Worm (Caenorhabditis elegans) whole organism, mixed stage, embryonic: Measurements from ENCODE around the gene sru-13.
"Not testable (repeated sequence)": the region's sequence is repeated elsewhere in the genome, so short reads cannot be mapped to it uniquely, and the experiment has no call there.

Source experiments
- M03D4.4 ChIP-seq: sonication (generic microtip); optimal IDR thresholded peaks from 2 replicates; lab custom pipeline; 2017; ENCODE audit warnings: mild to moderate bottlenecking, missing genetic modification characterization, missing compliant biosample characterization
- bed-3 ChIP-seq: fragments of 200-800 bp; sonication (Bioruptor generic); optimal IDR thresholded peaks from 3 replicates; lab custom pipeline; 2018; ENCODE audit warnings: mild to moderate bottlenecking, missing genetic modification characterization, moderate library complexity, missing compliant biosample characterization
- ceh-39 ChIP-seq: fragments of 150-350 bp; optimal IDR thresholded peaks from 2 replicates; lab custom pipeline; 2014; ENCODE audit warnings: missing biosample characterization, missing genetic modification characterization
- ceh-43 ChIP-seq: fragments of 200-800 bp; sonication (Bioruptor generic); optimal IDR thresholded peaks from 2 replicates; lab custom pipeline; 2018; ENCODE audit warnings: mild to moderate bottlenecking, missing genetic modification characterization, moderate library complexity, missing compliant biosample characterization
- ceh-83 ChIP-seq: fragments of 200-800 bp; sonication (Bioruptor generic); optimal IDR thresholded peaks from 2 replicates; lab custom pipeline; 2018; ENCODE audit warnings: mild to moderate bottlenecking, missing genetic modification characterization, missing compliant biosample characterization
- ces-1 ChIP-seq: fragments of 150-350 bp; optimal IDR thresholded peaks from 2 replicates; lab custom pipeline; 2014; ENCODE audit warnings: missing biosample characterization, missing genetic modification reagents, missing genetic modification characterization
- cnd-1 ChIP-seq: fragments of 200-800 bp; sonication (Bioruptor generic); optimal IDR thresholded peaks from 2 replicates; lab custom pipeline; 2018; ENCODE audit warnings: mild to moderate bottlenecking, missing genetic modification characterization, missing compliant biosample characterization
- elt-1 ChIP-seq: sonication (generic microtip); optimal IDR thresholded peaks from 2 replicates; lab custom pipeline; 2017; ENCODE audit warnings: missing genetic modification characterization, mild to moderate bottlenecking, missing compliant biosample characterization, antibody characterized with exemption, moderate library complexity, borderline replicate concordance; ENCODE audit not compliant: insufficient read depth
- flh-1 ChIP-seq: fragments of 200-800 bp; sonication (Bioruptor generic); optimal IDR thresholded peaks from 2 replicates; lab custom pipeline; 2018; ENCODE audit warnings: mild to moderate bottlenecking, missing genetic modification characterization, moderate library complexity, missing compliant biosample characterization
- ham-2 ChIP-seq: fragments of 200-800 bp; sonication (Bioruptor generic); optimal IDR thresholded peaks from 2 replicates; lab custom pipeline; 2018; ENCODE audit warnings: mild to moderate bottlenecking, missing genetic modification characterization, missing compliant biosample characterization
- hlh-1 ChIP-seq: fragments of 150-350 bp; optimal IDR thresholded peaks from 2 replicates; lab custom pipeline; 2014; ENCODE audit warnings: missing biosample characterization, missing genetic modification reagents, missing genetic modification characterization
- lsy-2 ChIP-seq: fragments of 150-350 bp; optimal IDR thresholded peaks from 2 replicates; lab custom pipeline; 2014; ENCODE audit warnings: missing biosample characterization, missing genetic modification characterization
- mab-5 ChIP-seq: fragments of 150-350 bp; optimal IDR thresholded peaks from 2 replicates; lab custom pipeline; 2014; ENCODE audit warnings: missing biosample characterization, missing genetic modification characterization
- mep-1 ChIP-seq: fragments of 150-350 bp; optimal IDR thresholded peaks from 2 replicates; lab custom pipeline; 2017; ENCODE audit warnings: missing biosample characterization, missing genetic modification reagents, missing genetic modification characterization, inconsistent platforms
- mls-2 ChIP-seq: sonication (generic microtip); optimal IDR thresholded peaks from 2 replicates; lab custom pipeline; 2016; ENCODE audit warnings: mild to moderate bottlenecking, missing genetic modification characterization, moderate library complexity, missing compliant biosample characterization
- nhr-12 ChIP-seq: fragments of 150-350 bp; optimal IDR thresholded peaks from 2 replicates; lab custom pipeline; 2014; ENCODE audit warnings: missing biosample characterization, missing genetic modification characterization
- nhr-2 ChIP-seq: fragments of 150-350 bp; optimal IDR thresholded peaks from 2 replicates; lab custom pipeline; 2014; ENCODE audit warnings: missing biosample characterization, missing genetic modification characterization
- nhr-237 ChIP-seq: fragments of 150-350 bp; optimal IDR thresholded peaks from 2 replicates; lab custom pipeline; 2014; ENCODE audit warnings: missing biosample characterization, missing genetic modification characterization
- nhr-28 ChIP-seq: fragments of 150-350 bp; optimal IDR thresholded peaks from 2 replicates; lab custom pipeline; 2014; ENCODE audit warnings: missing biosample characterization, missing genetic modification characterization
- pha-4 ChIP-seq: fragments of 150-350 bp; optimal IDR thresholded peaks from 2 replicates; lab custom pipeline; 2018; ENCODE audit warnings: missing biosample characterization, missing genetic modification reagents, missing genetic modification characterization
- sem-2 ChIP-seq: fragments of 200-800 bp; sonication (Bioruptor generic); optimal IDR thresholded peaks from 2 replicates; lab custom pipeline; 2018; ENCODE audit warnings: mild to moderate bottlenecking, missing genetic modification characterization, missing compliant biosample characterization
- snpc-4 ChIP-seq: fragments of 150-350 bp; optimal IDR thresholded peaks from 2 replicates; lab custom pipeline; 2014; ENCODE audit warnings: missing biosample characterization, missing genetic modification characterization
- sptf-1 ChIP-seq: sonication (generic microtip); optimal IDR thresholded peaks from 2 replicates; lab custom pipeline; 2017; ENCODE audit warnings: mild to moderate bottlenecking, missing genetic modification characterization, moderate library complexity, missing compliant biosample characterization
- tbx-8 ChIP-seq: fragments of 200-800 bp; sonication (Bioruptor generic); optimal IDR thresholded peaks from 2 replicates; lab custom pipeline; 2018; ENCODE audit warnings: mild to moderate bottlenecking, missing genetic modification characterization, moderate library complexity, missing compliant biosample characterization
- unc-39 ChIP-seq: fragments of 150-350 bp; optimal IDR thresholded peaks from 2 replicates; lab custom pipeline; 2014; ENCODE audit warnings: missing biosample characterization, missing genetic modification characterization
- unc-62 ChIP-seq: fragments of 150-350 bp; optimal IDR thresholded peaks from 2 replicates; lab custom pipeline; 2014; ENCODE audit warnings: missing biosample characterization, missing genetic modification reagents, missing genetic modification characterization
- zip-8 ChIP-seq: fragments of 150-350 bp; optimal IDR thresholded peaks from 2 replicates; lab custom pipeline; 2014; ENCODE audit warnings: missing biosample characterization, missing genetic modification characterization
- ztf-11 ChIP-seq: fragments of 150-350 bp; optimal IDR thresholded peaks from 2 replicates; lab custom pipeline; 2014; ENCODE audit warnings: missing biosample characterization, missing genetic modification characterization

sru-13 gene

DNA sequence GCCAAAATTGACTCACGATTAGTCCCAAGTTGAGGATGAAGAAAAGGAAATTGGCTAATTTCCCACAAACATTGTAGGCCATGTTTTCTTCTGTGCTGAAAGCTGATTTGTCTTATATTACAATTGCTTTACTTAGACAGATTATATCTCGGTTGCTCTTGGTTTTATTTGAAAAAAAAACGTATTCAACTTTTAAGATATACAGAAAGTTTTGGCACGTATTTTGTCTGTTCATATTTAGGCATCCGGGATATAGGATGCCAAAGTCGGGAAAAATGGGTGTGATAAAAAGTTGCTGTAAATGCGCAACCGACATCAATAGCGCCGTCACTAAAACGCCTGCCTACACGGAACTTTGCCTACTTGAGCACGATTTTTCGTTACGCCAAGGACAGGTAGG is 2.3 kb downstream of the sru-13 start, which contains the start of gene tsp-4:
tsp-4 (minus strand) TSS at position 101 of the 400 bp plus-strand sequence.
- TF ChIP-seq lsy-2 (tag; lab: Kevin White, UChicago) (no peak), ces-1 (GFP tag; lab: Kevin White, UChicago) (no peak), snpc-4 (no peak), nhr-28 (tag; lab: Kevin White, UChicago) (no peak), mab-5 (tag; lab: Kevin White, UChicago) (no peak), nhr-237 (tag; lab: Kevin White, UChicago) (no peak), ceh-83 (GFP tag; lab: Kevin White, UChicago) (no peak), bed-3 (GFP tag; lab: Kevin White, UChicago) (no peak), ceh-39 (tag; lab: Kevin White, UChicago) (no peak), ztf-11 (tag; lab: Kevin White, UChicago) (no peak), nhr-2 (tag; lab: Kevin White, UChicago) (no peak), pha-4 (tag; lab: Kevin White, UChicago) (no peak), flh-1 (GFP tag; lab: Kevin White, UChicago) (no peak), M03D4.4 (tag; lab: Kevin White, UChicago) (no peak), hlh-1 (tag; lab: Kevin White, UChicago) (no peak)

DNA sequence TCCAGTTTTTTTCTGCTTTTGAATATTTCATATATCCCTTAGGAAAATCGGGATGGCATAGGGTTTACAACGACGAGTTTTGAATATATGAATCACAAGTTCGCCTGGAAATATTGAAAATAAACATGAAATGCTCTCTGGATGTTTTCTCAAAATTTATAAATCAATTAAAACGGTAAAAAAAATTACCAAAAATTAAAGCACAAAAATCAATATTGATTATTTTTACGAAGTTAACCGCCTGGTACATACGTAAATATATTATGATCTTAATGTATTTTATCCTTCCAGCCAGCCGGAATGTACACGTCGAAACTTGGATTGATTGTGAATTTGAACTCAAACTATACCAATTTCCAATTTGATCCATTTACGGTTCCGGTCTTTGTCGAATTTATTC is 17.0 kb downstream of the sru-13 start, which contains the start of gene sru-17:
sru-17 (plus strand) TSS at position 301 of the 400 bp plus-strand sequence.
- TF ChIP-seq mls-2, cnd-1, elt-1 (tag; lab: Kevin White, UChicago): not testable (repeated sequence)
- TF ChIP-seq, all 35 proteins: peak for 0; not testable (repeated sequence) for 35

DNA sequence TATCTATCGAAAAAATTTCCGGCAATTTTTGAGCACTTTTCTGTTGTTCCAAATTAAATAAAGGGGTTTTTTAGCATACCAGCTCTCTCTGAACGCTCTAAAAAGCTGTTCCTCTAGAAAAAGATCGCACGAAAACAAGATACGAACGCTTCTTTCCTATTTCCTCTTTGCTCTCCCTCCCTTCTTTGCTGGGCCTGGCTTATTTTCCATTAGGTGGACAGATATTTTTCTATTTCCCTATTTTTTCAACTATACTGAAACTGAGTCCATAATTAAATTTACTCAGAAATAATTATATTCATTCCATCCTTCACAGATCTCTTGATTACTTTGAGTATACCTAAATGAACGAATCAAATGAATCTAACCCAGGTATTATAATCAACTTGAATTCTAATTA is 20.5 kb downstream of the sru-13 start, which contains the start of gene sru-18:
sru-18 (plus strand) TSS at position 301 of the 400 bp plus-strand sequence.
- TF ChIP-seq ztf-11 (tag; lab: Kevin White, UChicago) (no peak), nhr-2 (tag; lab: Kevin White, UChicago) (no peak), flh-1 (GFP tag; lab: Kevin White, UChicago) (no peak), nhr-237 (tag; lab: Kevin White, UChicago) (no peak), elt-1 (tag; lab: Kevin White, UChicago) (no peak)
- TF ChIP-seq, all 35 proteins: peak for 0

DNA sequence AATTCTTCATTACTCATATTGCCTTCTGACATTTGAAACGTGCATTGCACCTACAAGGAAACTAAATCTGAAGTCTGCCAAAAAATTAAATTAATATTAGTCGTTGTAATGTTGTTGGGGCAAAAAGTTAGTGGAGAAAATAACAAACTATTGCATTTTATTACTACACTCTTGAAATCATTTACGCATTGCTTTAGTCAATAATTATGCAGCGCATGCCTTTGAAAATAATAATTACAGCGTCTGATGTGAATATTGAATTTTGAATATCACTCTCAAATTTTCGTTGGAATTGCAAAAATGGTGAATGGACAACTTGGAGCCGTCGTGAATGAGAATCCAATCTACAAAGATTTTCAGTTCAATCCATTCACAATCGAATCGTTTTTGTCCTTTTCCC is 24.2 kb downstream of the sru-13 start, which contains the start of gene sru-19:
sru-19 (plus strand) TSS at position 301 of the 400 bp plus-strand sequence.
- TF ChIP-seq M03D4.4 (tag; lab: Kevin White, UChicago) (no peak), sem-2 (no peak), zip-8 (tag; lab: Kevin White, UChicago) (no peak), ham-2 (GFP tag; lab: Kevin White, UChicago) (no peak), mep-1 (tag; lab: Kevin White, UChicago) (no peak), lsy-2 (tag; lab: Kevin White, UChicago) (no peak)

DNA sequence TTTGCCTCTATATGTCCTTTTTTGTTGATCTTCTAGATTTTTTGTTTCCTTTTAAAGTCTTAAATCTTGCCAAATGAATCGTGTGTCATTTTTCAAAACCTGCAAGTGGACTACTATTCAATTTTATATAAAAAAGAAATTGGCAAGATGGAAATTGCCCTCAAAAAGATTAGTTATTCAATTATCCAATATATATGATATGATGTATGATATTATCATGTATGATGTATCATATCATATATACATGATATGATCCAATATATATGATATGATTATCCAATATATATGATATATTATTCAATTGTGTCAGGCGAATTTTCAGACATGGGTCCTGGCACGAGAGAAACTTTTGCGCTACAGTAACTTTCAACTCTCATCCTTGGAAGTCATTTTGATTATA is 27.2 kb downstream of the sru-13 start, which contains the start of gene sru-20:
sru-20 (plus strand) TSS at position 301 of the 400 bp plus-strand sequence.
- no peak for TF ChIP-seq M03D4.4 (tag; lab: Kevin White, UChicago)
- no peak for TF ChIP-seq ceh-39 (tag; lab: Kevin White, UChicago)
- TF ChIP-seq unc-39 (tag; lab: Kevin White, UChicago): no peak
- no peak for TF ChIP-seq nhr-2 (tag; lab: Kevin White, UChicago)
- no peak for TF ChIP-seq ceh-83 (GFP tag; lab: Kevin White, UChicago)
- TF ChIP-seq pha-4 (tag; lab: Kevin White, UChicago): no peak
- no peak for TF ChIP-seq mls-2 (tag; lab: Kevin White, UChicago)
- no peak for TF ChIP-seq sptf-1 (tag; lab: Kevin White, UChicago)
- TF ChIP-seq nhr-12 (tag; lab: Kevin White, UChicago): no peak
- TF ChIP-seq ceh-43 (GFP tag; lab: Kevin White, UChicago): no peak
- no peak for TF ChIP-seq elt-1 (tag; lab: Kevin White, UChicago)
- no peak for TF ChIP-seq tbx-8 (GFP tag; lab: Kevin White, UChicago)
- no peak for TF ChIP-seq nhr-237 (tag; lab: Kevin White, UChicago)
- no peak for TF ChIP-seq snpc-4
- TF ChIP-seq ztf-11 (tag; lab: Kevin White, UChicago): no peak
- TF ChIP-seq mab-5 (tag; lab: Kevin White, UChicago): no peak
- TF ChIP-seq lsy-2 (tag; lab: Kevin White, UChicago): no peak
- no peak for TF ChIP-seq unc-62 (GFP tag; lab: Kevin White, UChicago)
